Fruit fly (Drosophila melanogaster): ENCODE data around the gene CG8043.

Gene CG8043

dm6 chr3R:8659907-8660660 is 16.6 kb upstream of the CG8043 start (continued):
- TF ChIP-seq run (tag; optimal IDR thresholded peaks at IDR 0.05) (peak; percentile 41), CG2678 (tag; optimal IDR thresholded peaks at IDR 0.05) (peak; percentile 33), Max (GFP tag; optimal IDR thresholded peaks at IDR 0.05) (peak; percentile 76), aop (GFP tag; IDR thresholded peaks at IDR 0.05) (peak; percentile 30; the same call in 1 of the 2 replicates), ap (GFP tag; IDR thresholded peaks at IDR 0.05) (no peak), trh (GFP tag; optimal IDR thresholded peaks at IDR 0.05) (no peak), zfh2 (GFP tag; optimal IDR thresholded peaks at IDR 0.05) (peak; percentile 29), Awh (GFP tag; IDR thresholded peaks at IDR 0.05) (no peak), lov (optimal IDR thresholded peaks at IDR 0.05) (no peak), lov (GFP tag; IDR thresholded peaks at IDR 0.05) (no peak), CG2202 (tag; optimal IDR thresholded peaks at IDR 0.05) (peak; percentile 30), dm (GFP tag; optimal IDR thresholded peaks at IDR 0.05) (peak; percentile 99), CG16863 (GFP tag; optimal IDR thresholded peaks at IDR 0.05) (no peak), bsh (GFP tag; optimal IDR thresholded peaks at IDR 0.05) (peak in 1 of 2 experiments; percentile 26), Doc3 (GFP tag; IDR thresholded peaks at IDR 0.05; ENCODE audit: partially characterized antibody) (peak; percentile 67), CG18599 (GFP tag; optimal IDR thresholded peaks at IDR 0.05) (no peak), HLH3B (GFP tag; IDR thresholded peaks at IDR 0.05) (no peak), Bgb (GFP tag; IDR thresholded peaks at IDR 0.05; ENCODE audit: partially characterized antibody) (peak; percentile 97), CG3065 (GFP tag; optimal IDR thresholded peaks at IDR 0.05) (peak; percentile 45), fd3F (GFP tag; optimal IDR thresholded peaks at IDR 0.05) (no peak), CG17568 (GFP tag; optimal IDR thresholded peaks at IDR 0.05) (no peak), lilli (GFP tag; optimal IDR thresholded peaks at IDR 0.05) (peak; percentile 47), hkb (optimal IDR thresholded peaks at IDR 0.05) (peak; percentile 27), hkb (GFP tag; IDR thresholded peaks at IDR 0.05) (peak; percentile 38; the same call in 1 of the 2 replicates), sens (GFP tag) (peak; percentile 93), CG30403 (GFP tag; optimal IDR thresholded peaks at IDR 0.05) (peak; percentile 18), lola (GFP tag; optimal IDR thresholded peaks at IDR 0.05) (no peak), shn (GFP tag; optimal IDR thresholded peaks at IDR 0.05) (peak; percentile 61), CkIIα-i1 (GFP tag; IDR thresholded peaks at IDR 0.05) (no peak), CG33213 (GFP tag; optimal IDR thresholded peaks at IDR 0.05) (peak; percentile 75), CG17359 (tag; optimal IDR thresholded peaks at IDR 0.05) (peak; percentile 2), Sin3A (optimal IDR thresholded peaks at IDR 0.05) (peak; percentile 78), CG18262 (tag; optimal IDR thresholded peaks at IDR 0.05) (peak; percentile 6), Mad (GFP tag; optimal IDR thresholded peaks at IDR 0.05) (peak; percentile 75), sr (GFP tag; IDR thresholded peaks at IDR 0.05) (no peak), CTCF (GFP tag; optimal IDR thresholded peaks at IDR 0.05) (peak; percentile 69), az2 (GFP tag; optimal IDR thresholded peaks at IDR 0.05) (no peak), Usf (GFP tag; optimal IDR thresholded peaks at IDR 0.05) (peak; percentile 19), CG2129 (GFP tag; IDR thresholded peaks at IDR 0.05; ENCODE audit: partially characterized antibody) (peak; percentile 59), PHDP (tag; optimal IDR thresholded peaks at IDR 0.05) (peak; percentile 20), HmgD (GFP tag; optimal IDR thresholded peaks at IDR 0.05) (peak; percentile 95), CG7357 (GFP tag; IDR thresholded peaks at IDR 0.05) (no peak), Dp (GFP tag; optimal IDR thresholded peaks at IDR 0.05) (peak; percentile 98), dmrt11E (tag; optimal IDR thresholded peaks at IDR 0.05) (peak; percentile 37), NfI (GFP tag; optimal IDR thresholded peaks at IDR 0.05) (peak; percentile 42), CG11504 (tag; optimal IDR thresholded peaks at IDR 0.05) (peak; percentile 66), CG18619 (GFP tag; optimal IDR thresholded peaks at IDR 0.05) (peak; percentile 21), Sox100B (GFP tag; optimal IDR thresholded peaks at IDR 0.05) (no peak), CG12155 (GFP tag; optimal IDR thresholded peaks at IDR 0.05) (peak; percentile 81), Deaf1 (tag; optimal IDR thresholded peaks at IDR 0.05) (peak; percentile 21)
